Worm (Caenorhabditis elegans) whole organism, young adult: ENCODE measurements around the gene T26C12.3.

Experiments used
- D2030.7 ChIP-seq: fragments of 200-800 bp; sonication (Bioruptor generic); IDR thresholded peaks from 2 replicates; pipeline ENCODE4 v1.3.6; 2022; ENCODE audit warnings: missing genetic modification reagents, missing genetic modification characterization, missing compliant biosample characterization
- F23B12.7 ChIP-seq: sonication (generic microtip); optimal IDR thresholded peaks from 2 replicates; lab custom pipeline; 2017; ENCODE audit warnings: missing genetic modification characterization, mild to moderate bottlenecking, missing compliant biosample characterization, antibody characterized with exemption, moderate library complexity; ENCODE audit not compliant: insufficient read depth
- F37B4.10 ChIP-seq: fragments of 200-800 bp; sonication (Bioruptor generic); IDR thresholded peaks from 2 replicates; pipeline ENCODE4 v1.3.6; 2022; ENCODE audit warnings: missing genetic modification characterization, missing compliant biosample characterization
- F39B2.1 ChIP-seq: fragments of 200-800 bp; sonication (Bioruptor generic); IDR thresholded peaks from 2 replicates; pipeline ENCODE4 v1.3.6; 2022; ENCODE audit warnings: missing genetic modification reagents, missing genetic modification characterization, missing compliant biosample characterization
- F57C9.4 ChIP-seq: sonication (generic microtip); optimal IDR thresholded peaks from 2 replicates; lab custom pipeline; 2017; ENCODE audit warnings: mild to moderate bottlenecking, missing genetic modification characterization, missing compliant biosample characterization
- K12H6.12 ChIP-seq: fragments of 200-800 bp; sonication (Bioruptor generic); optimal IDR thresholded peaks from 2 replicates; lab custom pipeline; 2018; ENCODE audit warnings: mild to moderate bottlenecking, missing genetic modification characterization, missing compliant biosample characterization
- Y56A3A.18 ChIP-seq: fragments of 200-800 bp; sonication (Bioruptor generic); IDR thresholded peaks from 2 replicates; pipeline ENCODE4 v1.3.6; 2022; ENCODE audit warnings: missing genetic modification reagents, missing genetic modification characterization, missing compliant biosample characterization
- Y67H2A.10 ChIP-seq: fragments of 200-800 bp; sonication (Bioruptor generic); conservative IDR thresholded peaks from 2 replicates; pipeline ENCODE4 v1.3.6; 2022; ENCODE audit warnings: missing genetic modification reagents, missing genetic modification characterization, missing compliant biosample characterization
- ZK185.1 ChIP-seq: sonication (generic microtip); optimal IDR thresholded peaks from 2 replicates; lab custom pipeline; 2016; ENCODE audit warnings: mild to moderate bottlenecking, missing genetic modification characterization, missing compliant biosample characterization; ENCODE audit not compliant: poor library complexity, severe bottlenecking
- akir-1 ChIP-seq: fragments of 200-800 bp; sonication (Bioruptor generic); optimal IDR thresholded peaks from 2 replicates; lab custom pipeline; 2018; ENCODE audit warnings: mild to moderate bottlenecking, missing genetic modification characterization, moderate library complexity, missing compliant biosample characterization
- attf-5 ChIP-seq: fragments of 200-800 bp; sonication (Bioruptor generic); optimal IDR thresholded peaks from 2 replicates; lab custom pipeline; 2018; ENCODE audit warnings: mild to moderate bottlenecking, missing genetic modification characterization, missing compliant biosample characterization
- bed-2 ChIP-seq: fragments of 200-800 bp; sonication (Bioruptor generic); IDR thresholded peaks from 2 replicates; pipeline ENCODE4 v1.3.6; 2022; ENCODE audit warnings: missing genetic modification reagents, missing genetic modification characterization, missing compliant biosample characterization
- cebp-1 ChIP-seq, 2 experiments: fragments of 200-800 bp in 1 of 2; sonication (Bioruptor generic) in 1 of 2; sonication (generic microtip) in 1 of 2; IDR thresholded peaks in 1 of 2; optimal IDR thresholded peaks in 1 of 2; 2 replicates each; pipeline versions ENCODE4 v1.3.6 to Lab custom; 2017 to 2022; ENCODE audit warnings: missing compliant biosample characterization in 2 of 2, missing genetic modification characterization in 2 of 2, mild to moderate bottlenecking in 1 of 2, missing genetic modification reagents in 1 of 2, moderate library complexity in 1 of 2
- ceh-27 ChIP-seq: fragments of 200-800 bp; sonication (Bioruptor generic); optimal IDR thresholded peaks from 2 replicates; lab custom pipeline; 2018; ENCODE audit warnings: mild to moderate bottlenecking, missing genetic modification characterization, moderate library complexity, missing compliant biosample characterization
- chd-7 ChIP-seq: sonication (generic microtip); optimal IDR thresholded peaks from 2 replicates; lab custom pipeline; 2016; ENCODE audit warnings: mild to moderate bottlenecking, missing genetic modification characterization, moderate library complexity, missing compliant biosample characterization
- dpl-1 ChIP-seq: fragments of 150-350 bp; optimal IDR thresholded peaks from 2 replicates; lab custom pipeline; 2014; ENCODE audit warnings: missing biosample characterization, missing genetic modification reagents, missing genetic modification characterization
- efl-1 ChIP-seq: fragments of 150-350 bp; optimal IDR thresholded peaks from 2 replicates; lab custom pipeline; 2014; ENCODE audit warnings: missing biosample characterization, missing genetic modification reagents, missing genetic modification characterization
- egl-44 ChIP-seq: fragments of 200-800 bp; sonication (Bioruptor generic); IDR thresholded peaks from 2 replicates; pipeline ENCODE4 v1.3.6; 2022; ENCODE audit warnings: missing genetic modification reagents, missing genetic modification characterization, missing compliant biosample characterization
- gei-17 ChIP-seq: fragments of 200-800 bp; sonication (Bioruptor generic); optimal IDR thresholded peaks from 2 replicates; lab custom pipeline; 2018; ENCODE audit warnings: mild to moderate bottlenecking, missing genetic modification characterization, missing compliant biosample characterization
- hlh-12 ChIP-seq: sonication (generic microtip); optimal IDR thresholded peaks from 2 replicates; lab custom pipeline; 2016; ENCODE audit warnings: missing genetic modification characterization, missing compliant biosample characterization
- hmg-1.2 ChIP-seq: fragments of 200-800 bp; sonication (Bioruptor generic); IDR thresholded peaks from 2 replicates; pipeline ENCODE4 v1.3.6; 2022; ENCODE audit warnings: missing genetic modification reagents, missing genetic modification characterization, missing compliant biosample characterization
- lin-35 ChIP-seq, 3 experiments: fragments of 150-350 bp in 2 of 3; sonication (generic microtip) in 1 of 3; optimal IDR thresholded peaks; 2 replicates each; lab custom pipeline; 2014 to 2018; ENCODE audit warnings: missing biosample characterization in 3 of 3, missing genetic modification characterization in 3 of 3, missing genetic modification reagents in 3 of 3
- madf-3 ChIP-seq: fragments of 200-800 bp; sonication (Bioruptor generic); IDR thresholded peaks from 2 replicates; pipeline ENCODE4 v1.3.6; 2022; ENCODE audit warnings: missing genetic modification reagents, missing genetic modification characterization, missing compliant biosample characterization
- madf-6 ChIP-seq: fragments of 200-800 bp; sonication (Bioruptor generic); IDR thresholded peaks from 2 replicates; pipeline ENCODE4 v1.3.6; 2022; ENCODE audit warnings: missing genetic modification reagents, missing genetic modification characterization, missing compliant biosample characterization
- madf-8 ChIP-seq: fragments of 200-800 bp; sonication (Bioruptor generic); conservative IDR thresholded peaks from 2 replicates; pipeline ENCODE4 v1.3.6; 2022; ENCODE audit warnings: missing genetic modification reagents, missing genetic modification characterization, missing compliant biosample characterization
- mxl-1 ChIP-seq: sonication (generic microtip); optimal IDR thresholded peaks from 2 replicates; lab custom pipeline; 2016; ENCODE audit warnings: missing genetic modification characterization, missing compliant biosample characterization
- nfya-1 ChIP-seq: sonication (generic microtip); optimal IDR thresholded peaks from 2 replicates; lab custom pipeline; 2017; ENCODE audit warnings: antibody characterized with exemption, missing compliant biosample characterization, missing genetic modification characterization, borderline replicate concordance; ENCODE audit not compliant: insufficient read depth
- nfya-2 ChIP-seq: fragments of 200-800 bp; sonication (Bioruptor generic); IDR thresholded peaks from 2 replicates; pipeline ENCODE4 v1.3.6; 2022; ENCODE audit warnings: missing genetic modification reagents, missing genetic modification characterization, missing compliant biosample characterization
- nfyb-1 ChIP-seq: fragments of 200-800 bp; sonication (Bioruptor generic); IDR thresholded peaks from 2 replicates; pipeline ENCODE4 v1.3.6; 2022; ENCODE audit warnings: missing genetic modification reagents, missing genetic modification characterization, missing compliant biosample characterization
- nhr-80 ChIP-seq: sonication (generic microtip); optimal IDR thresholded peaks from 2 replicates; lab custom pipeline; 2016; ENCODE audit warnings: missing genetic modification characterization, missing compliant biosample characterization
- rec-8 ChIP-seq, 2 experiments: sonication (generic microtip); optimal IDR thresholded peaks; 2 replicates each; lab custom pipeline; 2016; ENCODE audit warnings: mild to moderate bottlenecking in 2 of 2, missing genetic modification characterization in 2 of 2, missing genetic modification reagents in 2 of 2, missing genotype in 2 of 2, missing biosample characterization in 1 of 2, missing compliant biosample characterization in 1 of 2, moderate library complexity in 1 of 2
- snpc-1.3 ChIP-seq: sonication (generic microtip); optimal IDR thresholded peaks from 2 replicates; lab custom pipeline; 2017; ENCODE audit warnings: missing genetic modification characterization, mild to moderate bottlenecking, missing compliant biosample characterization, antibody characterized with exemption, moderate library complexity, missing genotype, missing genetic modification reagents; ENCODE audit not compliant: insufficient read depth
- snpc-3.4 ChIP-seq: sonication (generic microtip); optimal IDR thresholded peaks from 2 replicates; lab custom pipeline; 2017; ENCODE audit warnings: missing genetic modification characterization, mild to moderate bottlenecking, missing compliant biosample characterization, antibody characterized with exemption, moderate library complexity, missing genotype, missing genetic modification reagents
- sptf-2 ChIP-seq: fragments of 200-800 bp; sonication (Bioruptor generic); optimal IDR thresholded peaks from 2 replicates; lab custom pipeline; 2018; ENCODE audit warnings: mild to moderate bottlenecking, missing genetic modification characterization, missing compliant biosample characterization
- unc-62 ChIP-seq: fragments of 150-350 bp; optimal IDR thresholded peaks from 2 replicates; lab custom pipeline; 2014; ENCODE audit warnings: missing biosample characterization, missing genetic modification reagents, missing genetic modification characterization
- zim-3 ChIP-seq: sonication (generic microtip); optimal IDR thresholded peaks from 2 replicates; lab custom pipeline; 2017; ENCODE audit warnings: mild to moderate bottlenecking, missing genetic modification characterization, moderate library complexity, missing compliant biosample characterization
- ztf-18 ChIP-seq: sonication (generic microtip); optimal IDR thresholded peaks from 2 replicates; lab custom pipeline; 2016; ENCODE audit warnings: missing genotype, mild to moderate bottlenecking, missing genetic modification characterization, missing compliant biosample characterization
- ztf-28 ChIP-seq: fragments of 200-800 bp; sonication (Bioruptor generic); IDR thresholded peaks from 2 replicates; pipeline ENCODE4 v1.3.6; 2022; ENCODE audit warnings: missing genetic modification reagents, missing genetic modification characterization, missing compliant biosample characterization
- ztf-3 ChIP-seq: fragments of 200-800 bp; sonication (Bioruptor generic); optimal IDR thresholded peaks from 2 replicates; lab custom pipeline; 2018; ENCODE audit warnings: mild to moderate bottlenecking, missing genetic modification characterization, missing compliant biosample characterization

T26C12.3 gene

DNA sequence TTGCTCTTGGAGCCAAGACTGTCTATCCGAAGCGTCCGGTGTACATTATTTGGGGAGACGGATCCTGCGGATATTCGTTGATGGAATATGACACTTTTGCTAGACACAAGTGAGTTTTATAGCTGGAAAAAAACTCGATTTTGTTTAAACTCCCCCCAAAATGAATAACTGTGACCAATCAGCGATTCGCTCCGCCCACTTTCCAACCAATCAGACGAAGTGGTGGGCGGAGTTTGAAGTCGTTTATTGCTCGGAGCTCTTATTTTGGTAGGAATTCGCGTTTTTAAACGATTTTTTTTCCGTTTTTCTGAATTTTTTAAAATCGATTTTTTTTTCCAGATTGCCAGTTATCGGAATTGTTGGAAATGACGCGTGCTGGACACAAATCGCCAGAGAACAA lies 11.4 kb downstream of the T26C12.3 start:
- TF ChIP-seq ZK185.1 (tag; lab: Kevin White, UChicago) = no peak
- TF ChIP-seq rec-8 (tag; optimal IDR thresholded peaks at IDR 0.05; lab: Kevin White, UChicago) = no peak
- no peak for TF ChIP-seq zim-3 (tag; lab: Kevin White, UChicago)
- peak; percentile 73 for TF ChIP-seq nfyb-1 (GFP tag; lab: Robert Waterston, UW)

DNA sequence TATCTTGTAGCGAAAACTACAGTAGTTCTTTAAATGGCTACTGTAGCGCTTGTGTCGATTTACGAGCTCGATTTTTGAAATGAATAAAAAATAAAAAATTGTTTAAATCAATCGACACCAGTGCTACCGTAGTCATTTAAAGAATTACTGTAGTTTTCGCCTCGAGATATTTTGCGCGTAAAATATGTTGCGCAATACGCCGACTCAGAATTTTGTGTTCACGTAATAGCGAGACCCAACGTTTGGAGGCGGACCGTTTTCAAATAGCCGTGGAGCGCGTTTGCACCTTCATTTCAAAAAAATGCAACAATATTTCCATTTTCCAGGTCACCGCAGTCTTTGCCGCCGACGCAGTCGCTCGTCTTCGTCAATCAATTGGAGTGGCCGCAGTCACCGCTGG lies 13.0 kb downstream of the T26C12.3 start:
- TF ChIP-seq F23B12.7 (tag; lab: Kevin White, UChicago) (no peak), F37B4.10 (GFP tag; lab: Robert Waterston, UW) (0 out of 2 replicates have a peak, but pooled peaks have one; percentile 56), dpl-1 (GFP tag; lab: Kevin White, UChicago) (no peak), hlh-12 (tag; lab: Kevin White, UChicago) (no peak), ceh-27 (no peak), Y56A3A.18 (GFP tag; lab: Robert Waterston, UW) (no peak)

DNA sequence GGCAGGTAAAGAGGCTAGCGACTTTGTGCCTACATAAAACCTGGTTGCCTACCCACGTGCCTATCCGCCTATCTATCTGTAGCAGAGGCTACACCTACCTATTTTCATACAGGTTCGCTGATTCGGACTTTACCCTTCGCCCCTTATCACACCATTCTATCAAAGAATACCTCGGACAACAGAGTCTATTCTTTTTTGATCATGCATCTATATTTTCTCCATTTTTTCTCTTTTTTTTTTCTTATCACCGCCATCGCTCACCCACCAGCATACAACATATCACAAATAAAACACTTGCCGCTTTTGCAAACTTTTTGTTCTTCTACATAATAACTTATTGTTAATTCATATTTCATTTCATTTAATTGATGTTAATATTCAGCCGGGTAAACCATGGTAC lies 14.7 kb downstream of the T26C12.3 start, which contains the start of gene T26C12.1:
Gene T26C12.1 (plus strand): TSS at position 383 of the 400 bp plus-strand sequence.
- TF ChIP-seq nhr-80 (tag; lab: Kevin White, UChicago) (peak; percentile 91), unc-62 (GFP tag; lab: Kevin White, UChicago) (no peak), akir-1 (GFP tag; lab: Kevin White, UChicago) (no peak), lin-35 (GFP tag; optimal IDR thresholded peaks at IDR 0.05; lab: Kevin White, UChicago) (no peak), K12H6.12 (tag; lab: Kevin White, UChicago) (no peak), madf-6 (GFP tag; lab: Robert Waterston, UW) (0 out of 2 replicates have a peak, but pooled peaks have one; percentile 8), cebp-1 (GFP tag; IDR thresholded peaks at IDR 0.05; lab: Robert Waterston, UW) (no peak), cebp-1 (tag; optimal IDR thresholded peaks at IDR 0.05; lab: Kevin White, UChicago) (peak; percentile 5), efl-1 (no peak)

DNA sequence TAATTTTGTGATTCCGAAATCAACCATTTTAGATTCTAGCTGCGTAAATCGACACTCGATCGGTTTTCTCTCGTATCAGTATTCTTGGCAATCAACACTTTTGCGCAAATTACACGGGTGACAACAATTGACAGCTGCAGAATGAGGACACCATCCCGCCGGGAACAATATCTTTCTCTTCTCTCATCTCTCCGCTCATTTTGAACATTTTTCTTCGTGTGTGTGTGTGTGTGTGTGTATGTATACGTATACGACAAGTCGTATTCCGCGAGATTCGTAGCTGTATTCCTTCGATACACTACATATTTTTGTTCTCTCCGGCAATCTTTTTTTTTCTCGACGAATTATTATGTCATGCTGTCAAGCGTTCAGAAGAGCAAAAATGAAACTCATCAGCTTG lies 16.3 kb downstream of the T26C12.3 start:
- TF ChIP-seq madf-3 (GFP tag; lab: Robert Waterston, UW) (no peak), sptf-2 (no peak), F39B2.1 (GFP tag; lab: Robert Waterston, UW) (no peak)

DNA sequence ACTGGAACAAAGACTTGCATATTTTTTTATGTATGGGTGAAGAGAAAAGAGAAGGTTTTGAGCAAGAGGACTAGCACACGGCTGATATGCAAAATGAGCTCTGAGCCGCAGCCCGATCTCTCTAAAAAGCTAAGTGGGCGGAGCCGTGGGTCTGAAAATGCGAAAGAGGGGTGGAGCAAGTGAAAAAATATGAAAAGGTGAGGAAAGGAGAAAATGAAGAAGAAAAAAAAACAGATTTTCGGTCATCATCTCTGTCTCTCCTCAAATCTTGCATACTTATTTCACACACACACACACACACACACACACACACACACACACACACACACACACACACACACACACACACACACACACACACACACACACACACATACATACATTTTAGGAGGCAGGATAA lies 18.8 kb downstream of the T26C12.3 start, which contains the start of gene dmd-9:
Gene dmd-9 (minus strand): TSS at position 101 of the 400 bp plus-strand sequence.
- TF ChIP-seq mxl-1 (tag; lab: Kevin White, UChicago) (no peak), bed-2 (GFP tag; lab: Robert Waterston, UW) (no peak), ztf-3 (GFP tag; lab: Kevin White, UChicago) (no peak), hmg-1.2 (GFP tag; lab: Robert Waterston, UW) (no peak), rec-8 (tag; optimal IDR thresholded peaks at IDR 0.05; lab: Kevin White, UChicago) (no peak), snpc-3.4 (tag; lab: Kevin White, UChicago) (no peak), snpc-1.3 (tag; lab: Kevin White, UChicago) (no peak), Y67H2A.10 (GFP tag; lab: Robert Waterston, UW) (no peak), D2030.7 (GFP tag; lab: Robert Waterston, UW) (no peak), zim-3 (tag; lab: Kevin White, UChicago) (no peak), nfya-2 (GFP tag; lab: Robert Waterston, UW) (no peak), attf-5 (no peak), gei-17 (GFP tag; lab: Kevin White, UChicago) (no peak), madf-8 (GFP tag; lab: Robert Waterston, UW) (no peak), chd-7 (tag; lab: Kevin White, UChicago) (no peak), nfya-1 (tag; lab: Kevin White, UChicago) (no peak), ztf-18 (tag; lab: Kevin White, UChicago) (no peak), ztf-28 (GFP tag; lab: Robert Waterston, UW) (no peak), F57C9.4 (tag; lab: Kevin White, UChicago) (no peak), egl-44 (GFP tag; lab: Robert Waterston, UW) (no peak)
